Worm (Caenorhabditis elegans): ENCODE results near the gene B0250.5.

DNA sequence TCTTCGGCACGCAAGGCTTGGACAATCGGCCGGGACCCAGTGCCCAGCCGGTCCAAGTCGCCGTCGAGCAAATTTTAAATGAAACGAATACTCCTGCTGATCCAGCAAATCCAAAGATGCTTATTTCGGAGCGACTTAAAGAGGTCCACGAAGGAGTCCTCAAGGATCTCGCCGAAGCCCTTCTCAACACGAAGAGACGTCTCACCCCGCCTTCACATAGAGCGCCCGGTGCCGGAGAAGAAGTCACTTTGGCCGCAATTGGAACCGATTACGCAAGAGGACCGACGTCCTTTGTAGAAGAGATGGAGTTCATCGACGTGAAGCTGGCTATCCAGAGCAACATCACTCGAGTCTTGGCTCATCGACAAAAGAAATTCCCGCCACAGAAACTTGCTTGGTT is 15.7 kb downstream of the B0250.5 start:
- TF ChIP-seq nhr-12 (tag; optimal IDR thresholded peaks at IDR 0.05) (no peak), ama-1 (optimal IDR thresholded peaks at IDR 0.05) (no peak), pag-3 (tag; optimal IDR thresholded peaks at IDR 0.05; ENCODE audit: borderline replicate concordance, insufficient read depth) (no peak), nhr-84 (tag; optimal IDR thresholded peaks at IDR 0.05) (no peak), ets-5 (GFP tag; IDR thresholded peaks at IDR 0.05) (no peak)
